Worm (Caenorhabditis elegans) whole organism, midembryonic: ENCODE data around the gene F16H6.3.

Experiments
- cog-1 ChIP-seq: sonication (generic microtip); optimal IDR thresholded peaks from 2 replicates; lab custom pipeline; 2016; ENCODE audit warnings: missing genetic modification characterization, missing compliant biosample characterization
- flt-1 ChIP-seq: fragments of 200-800 bp; sonication (Bioruptor generic); IDR thresholded peaks from 2 replicates; pipeline ENCODE4 v1.3.6; 2022; ENCODE audit warnings: missing genetic modification characterization, missing compliant biosample characterization
- klf-2 ChIP-seq: fragments of 200-800 bp; sonication (Bioruptor generic); conservative IDR thresholded peaks from 2 replicates; pipeline ENCODE4 v1.3.6; 2022; ENCODE audit warnings: missing genetic modification reagents, missing genetic modification characterization, missing compliant biosample characterization
- ztf-29 ChIP-seq: fragments of 200-800 bp; sonication (Bioruptor generic); IDR thresholded peaks from 2 replicates; pipeline ENCODE4 v1.3.6; 2022; ENCODE audit warnings: missing genetic modification reagents, missing genetic modification characterization, missing compliant biosample characterization

DNA sequence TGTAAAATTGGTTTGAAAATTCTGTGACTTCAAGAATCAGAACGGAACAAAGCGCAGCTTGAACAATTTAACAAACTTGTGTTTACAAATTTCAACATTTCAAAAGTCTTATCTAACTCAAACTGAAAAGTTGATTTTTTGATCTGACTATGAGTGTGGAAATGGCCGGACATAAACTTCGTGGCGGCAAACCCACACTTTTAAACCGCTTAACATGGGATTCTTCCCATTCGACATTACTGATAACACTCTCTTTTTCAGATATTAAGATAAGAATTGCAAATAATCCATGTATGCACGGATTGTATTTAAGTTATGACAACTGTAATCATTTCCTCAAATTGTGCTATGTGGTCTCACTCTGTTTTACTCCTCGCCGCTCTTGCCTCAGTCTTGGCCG, 4.0 kb upstream of the F16H6.3 start, which contains the start of gene clec-42:
- TF ChIP-seq cog-1 (tag; lab: Kevin White, UChicago) (no peak), ztf-29 (no peak), flt-1 (GFP tag; lab: Robert Waterston, UW) (no peak), klf-2 (GFP tag; lab: Robert Waterston, UW) (no peak)
